In the genomic region with DNA sequence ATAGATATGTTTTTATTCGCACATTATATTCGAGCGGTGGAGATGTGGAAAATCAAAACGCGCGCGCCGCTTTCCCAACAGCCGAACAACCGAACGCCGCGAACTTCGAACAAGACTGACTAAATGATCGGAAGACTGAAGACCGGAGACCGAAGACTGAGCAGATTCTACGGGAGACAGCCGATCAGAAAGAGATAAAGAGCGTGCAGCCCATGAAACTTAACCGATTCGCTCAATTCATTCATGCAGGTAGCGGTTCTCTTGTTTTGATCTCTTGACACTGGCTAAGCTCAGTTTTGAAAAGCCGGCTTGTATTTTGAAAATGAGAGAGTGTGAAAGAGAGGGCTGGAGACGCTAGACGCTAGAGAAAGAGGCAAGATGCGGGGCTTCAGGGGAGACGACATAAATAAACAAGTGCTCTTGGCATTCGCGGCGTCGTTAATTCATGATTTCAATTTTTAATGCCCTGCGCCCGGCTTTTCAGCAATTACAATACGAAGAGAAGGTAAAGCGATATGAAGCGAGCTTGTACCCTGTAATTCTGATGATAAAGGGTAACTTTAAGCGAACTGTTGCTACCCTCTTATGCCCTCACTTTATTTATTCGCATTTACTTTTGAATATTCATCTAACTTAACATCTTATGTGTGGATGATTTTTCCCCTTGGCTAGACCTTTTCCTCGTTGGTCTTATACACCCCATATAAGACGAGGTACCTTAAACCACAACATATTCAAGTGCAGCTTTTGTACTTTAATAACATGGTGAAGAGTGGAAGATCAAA, we compare ENCODE assay signal across 4 fruit fly cellular contexts.
A peak's percentile ranks its signal among the peaks of the same experiment; 100 is the strongest.
TF ChIP-seq lines count a peak whose summit lies in the region.

A gene (minus strand): TSS at position 113 of the 785 bp plus-strand sequence.

TF ChIP-seq in whole organism, embryonic, 481 proteins besides CTCF, POLR2A, EP300 and RAD21 (continued from another document and continues in another):
- TF ChIP-seq Sox102F (GFP tag; optimal IDR thresholded peaks at IDR 0.05; lab: Kevin White, UChicago) (peak; percentile 47), Fer1 (GFP tag; optimal IDR thresholded peaks at IDR 0.05; lab: Kevin White, UChicago) (no peak), Doc2 (GFP tag; IDR thresholded peaks at IDR 0.05; lab: Robert Waterston, UW) (no peak), Blimp-1 (GFP tag; optimal IDR thresholded peaks at IDR 0.05; lab: Kevin White, UChicago) (peak; percentile 41), gem (tag; optimal IDR thresholded peaks at IDR 0.05; lab: Kevin White, UChicago) (peak; percentile 47), CG3838 (GFP tag; optimal IDR thresholded peaks at IDR 0.05; lab: Kevin White, UChicago) (no peak), CG33213 (GFP tag; optimal IDR thresholded peaks at IDR 0.05; lab: Kevin White, UChicago) (no peak), Hr51 (GFP tag; optimal IDR thresholded peaks at IDR 0.05; lab: Kevin White, UChicago) (peak in 1 of 2 experiments; percentile 35), gcm (GFP tag; optimal IDR thresholded peaks at IDR 0.05; lab: Kevin White, UChicago) (peak; percentile 20), CG4360 (GFP tag; IDR thresholded peaks at IDR 0.05; lab: Robert Waterston, UW) (0 out of 2 replicates have a peak, but pooled peaks have one; percentile 5), slbo (GFP tag; IDR thresholded peaks at IDR 0.05; lab: Robert Waterston, UW) (no peak), CG16863 (GFP tag; optimal IDR thresholded peaks at IDR 0.05; lab: Kevin White, UChicago) (no peak), Dip2 (GFP tag; IDR thresholded peaks at IDR 0.05; lab: Robert Waterston, UW) (no peak), HHEX (GFP tag; optimal IDR thresholded peaks at IDR 0.05; lab: Kevin White, UChicago) (peak; percentile 8), zf30C (GFP tag; optimal IDR thresholded peaks at IDR 0.05; lab: Kevin White, UChicago) (no peak), bowl (GFP tag; IDR thresholded peaks at IDR 0.05; lab: Robert Waterston, UW) (no peak), croc (GFP tag; conservative IDR thresholded peaks at IDR 0.05; lab: Robert Waterston, UW) (peak; percentile 13; the same call in 1 of the 3 replicates), cwo (GFP tag; optimal IDR thresholded peaks at IDR 0.05; lab: Kevin White, UChicago) (no peak), CG14014 (GFP tag; IDR thresholded peaks at IDR 0.05; lab: Robert Waterston, UW) (no peak), CG4424 (GFP tag; optimal IDR thresholded peaks at IDR 0.05; lab: Kevin White, UChicago) (peak; percentile 32), CG8089 (GFP tag; optimal IDR thresholded peaks at IDR 0.05; lab: Kevin White, UChicago) (no peak), CG16815 (GFP tag; optimal IDR thresholded peaks at IDR 0.05; lab: Kevin White, UChicago) (no peak), Sry-δ (GFP tag; optimal IDR thresholded peaks at IDR 0.05; lab: Kevin White, UChicago) (no peak), row (GFP tag; IDR thresholded peaks at IDR 0.05; lab: Robert Waterston, UW) (peak; percentile 53; the same call in 2 of the 3 replicates), CG7928 (GFP tag; optimal IDR thresholded peaks at IDR 0.05; lab: Kevin White, UChicago) (no peak), CG6689 (GFP tag; IDR thresholded peaks at IDR 0.05; lab: Robert Waterston, UW) (peak; percentile 47), CG10462 (GFP tag; optimal IDR thresholded peaks at IDR 0.05; lab: Kevin White, UChicago) (no peak), CG17912 (GFP tag; optimal IDR thresholded peaks at IDR 0.05; lab: Kevin White, UChicago) (no peak), lbe (GFP tag; optimal IDR thresholded peaks at IDR 0.05; lab: Kevin White, UChicago) (peak; percentile 36), lab (GFP tag; optimal IDR thresholded peaks at IDR 0.05; lab: Kevin White, UChicago) (peak; percentile 32), Med (GFP tag; lab: Kevin White, UChicago) (peak; percentile 89)

TF ChIP-seq in whole organism, prepupa, 60 proteins besides CTCF, POLR2A, EP300 and RAD21 (continued from another document and continues in another):
- TF ChIP-seq CG3032 (tag; optimal IDR thresholded peaks at IDR 0.05; lab: Kevin White, UChicago) (peak; percentile 66), CG8119 (GFP tag; IDR thresholded peaks at IDR 0.05; lab: Robert Waterston, UW) (peak; percentile 53; the same call in 2 of the 3 replicates), fkh (GFP tag; optimal IDR thresholded peaks at IDR 0.05; lab: Kevin White, UChicago) (peak; percentile 25), Eip75B (GFP tag; optimal IDR thresholded peaks at IDR 0.05; lab: Kevin White, UChicago) (peak; percentile 75), CG16779 (tag; optimal IDR thresholded peaks at IDR 0.05; lab: Kevin White, UChicago) (no peak), CG11762 (GFP tag; optimal IDR thresholded peaks at IDR 0.05; lab: Kevin White, UChicago; ENCODE audit: insufficient read depth) (peak; percentile 62), Eip93F (GFP tag; optimal IDR thresholded peaks at IDR 0.05; lab: Kevin White, UChicago) (no peak), CG34406 (GFP tag; optimal IDR thresholded peaks at IDR 0.05; lab: Kevin White, UChicago) (peak; percentile 68), CG32006 (GFP tag; optimal IDR thresholded peaks at IDR 0.05; lab: Kevin White, UChicago) (peak; percentile 64), lz (GFP tag; optimal IDR thresholded peaks at IDR 0.05; lab: Kevin White, UChicago) (peak; percentile 77), esn (GFP tag; optimal IDR thresholded peaks at IDR 0.05; lab: Kevin White, UChicago) (peak; percentile 70), Gug (GFP tag; IDR thresholded peaks at IDR 0.05; lab: Robert Waterston, UW) (peak; percentile 47), CG3919 (GFP tag; optimal IDR thresholded peaks at IDR 0.05; lab: Kevin White, UChicago) (peak; percentile 87), OdsH (GFP tag; optimal IDR thresholded peaks at IDR 0.05; lab: Kevin White, UChicago) (peak; percentile 75), CG6808 (GFP tag; optimal IDR thresholded peaks at IDR 0.05; lab: Kevin White, UChicago) (peak; percentile 43), acj6 (GFP tag; optimal IDR thresholded peaks at IDR 0.05; lab: Kevin White, UChicago) (peak; percentile 81), topi (GFP tag; optimal IDR thresholded peaks at IDR 0.05; lab: Kevin White, UChicago) (peak; percentile 82), CG11294 (GFP tag; IDR thresholded peaks at IDR 0.05; lab: Robert Waterston, UW) (peak; percentile 33; the same call in 1 of the 2 replicates), CG1621 (tag; optimal IDR thresholded peaks at IDR 0.05; lab: Kevin White, UChicago) (peak; percentile 73), Lpt (GFP tag; optimal IDR thresholded peaks at IDR 0.05; lab: Kevin White, UChicago) (peak; percentile 6), CG10669 (GFP tag; optimal IDR thresholded peaks at IDR 0.05; lab: Kevin White, UChicago) (peak; percentile 76), dac (GFP tag; optimal IDR thresholded peaks at IDR 0.05; lab: Kevin White, UChicago) (no peak), Hr39 (GFP tag; optimal IDR thresholded peaks at IDR 0.05; lab: Kevin White, UChicago) (peak; percentile 74), Eip78C (GFP tag; lab: Kevin White, UChicago) (peak; percentile 96), Sox102F (GFP tag; optimal IDR thresholded peaks at IDR 0.05; lab: Kevin White, UChicago) (peak; percentile 62), CG6854 (GFP tag; optimal IDR thresholded peaks at IDR 0.05; lab: Kevin White, UChicago) (peak; percentile 60), CG8319 (GFP tag; optimal IDR thresholded peaks at IDR 0.05; lab: Kevin White, UChicago) (peak; percentile 59), CG31627 (GFP tag; optimal IDR thresholded peaks at IDR 0.05; lab: Kevin White, UChicago) (peak; percentile 61), Met (GFP tag; optimal IDR thresholded peaks at IDR 0.05; lab: Kevin White, UChicago) (peak; percentile 69), spab (GFP tag; optimal IDR thresholded peaks at IDR 0.05; lab: Kevin White, UChicago) (peak; percentile 61), cyc (GFP tag; optimal IDR thresholded peaks at IDR 0.05; lab: Kevin White, UChicago) (peak; percentile 88)

TF ChIP-seq in whole organism, pupa, 21 proteins besides CTCF, POLR2A, EP300 and RAD21 (continued from another document):
- peak; percentile 67 for TF ChIP-seq CG34367 (tag; optimal IDR thresholded peaks at IDR 0.05; lab: Kevin White, UChicago)

TF ChIP-seq in whole organism, wandering third instar larva, 38 proteins besides CTCF, POLR2A, EP300 and RAD21 (continued from another document):
- no peak for TF ChIP-seq usp (GFP tag; optimal IDR thresholded peaks at IDR 0.05; lab: Kevin White, UChicago)
- peak; percentile 81 to 87 for TF ChIP-seq dl (GFP tag; optimal IDR thresholded peaks at IDR 0.05; lab: Kevin White, UChicago; ENCODE audit: insufficient read depth in 1 of 2, partially characterized antibody in 2 of 2)
- peak; percentile 53 for TF ChIP-seq brk (GFP tag; optimal IDR thresholded peaks at IDR 0.05; lab: Kevin White, UChicago)
- peak; percentile 9 for TF ChIP-seq jim (GFP tag; optimal IDR thresholded peaks at IDR 0.05; lab: Kevin White, UChicago)
- TF ChIP-seq CG9705 (GFP tag; optimal IDR thresholded peaks at IDR 0.05; lab: Kevin White, UChicago): no peak
- peak in 1 of 2 experiments; percentile 69 for TF ChIP-seq foxo (GFP tag; optimal IDR thresholded peaks at IDR 0.05; lab: Kevin White, UChicago)
- TF ChIP-seq Vsx2 (GFP tag; optimal IDR thresholded peaks at IDR 0.05; lab: Kevin White, UChicago; ENCODE audit: partially characterized antibody): peak; percentile 73
- TF ChIP-seq N (GFP tag; optimal IDR thresholded peaks at IDR 0.05; lab: Kevin White, UChicago): no peak
- TF ChIP-seq Hr83 (GFP tag; optimal IDR thresholded peaks at IDR 0.05; lab: Kevin White, UChicago; ENCODE audit: poor library complexity, severe bottlenecking): peak; percentile 4
- no peak for TF ChIP-seq Mio (GFP tag; optimal IDR thresholded peaks at IDR 0.05; lab: Kevin White, UChicago)
- TF ChIP-seq Sp1 (GFP tag; optimal IDR thresholded peaks at IDR 0.05; lab: Kevin White, UChicago): no peak
- TF ChIP-seq Abd-B (GFP tag; optimal IDR thresholded peaks at IDR 0.05; lab: Kevin White, UChicago): no peak
- no peak for TF ChIP-seq dsf (GFP tag; optimal IDR thresholded peaks at IDR 0.05; lab: Kevin White, UChicago; ENCODE audit: borderline replicate concordance)
- TF ChIP-seq Hr78 (GFP tag; optimal IDR thresholded peaks at IDR 0.05; lab: Kevin White, UChicago): no peak
- peak; percentile 50 for TF ChIP-seq dmrt93B (GFP tag; optimal IDR thresholded peaks at IDR 0.05; lab: Kevin White, UChicago)
- TF ChIP-seq GATAd (GFP tag; optimal IDR thresholded peaks at IDR 0.05; lab: Kevin White, UChicago): no peak
